Fruit fly (Drosophila melanogaster): ENCODE measurements around the gene CG42831.

CG42831 gene

DNA sequence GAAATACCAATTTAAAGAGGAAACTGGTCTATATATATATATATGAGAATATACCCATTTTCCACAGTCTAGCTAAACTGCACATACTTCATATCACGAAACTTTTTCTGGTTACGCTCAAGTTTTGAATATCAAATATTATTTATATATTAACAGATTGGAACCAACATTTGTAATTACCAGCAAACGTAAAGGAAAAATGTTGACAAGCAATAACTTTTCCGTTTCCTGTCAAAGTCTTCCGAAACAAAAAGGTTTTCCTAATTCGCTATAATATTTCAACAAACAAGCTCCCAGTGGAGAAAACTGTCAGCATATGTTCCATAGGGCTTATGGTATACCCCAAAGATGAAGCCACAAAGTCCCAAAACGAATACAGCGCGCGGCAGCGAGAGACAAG is at the start of gene CG42831:
TSS of gene CG42831 (plus strand) at position 301 of the 400 bp plus-strand sequence.
- TF ChIP-seq CTCF (optimal IDR thresholded peaks at IDR 0.05) (no peak), CG8478 (optimal IDR thresholded peaks at IDR 0.05) (no peak)

DNA sequence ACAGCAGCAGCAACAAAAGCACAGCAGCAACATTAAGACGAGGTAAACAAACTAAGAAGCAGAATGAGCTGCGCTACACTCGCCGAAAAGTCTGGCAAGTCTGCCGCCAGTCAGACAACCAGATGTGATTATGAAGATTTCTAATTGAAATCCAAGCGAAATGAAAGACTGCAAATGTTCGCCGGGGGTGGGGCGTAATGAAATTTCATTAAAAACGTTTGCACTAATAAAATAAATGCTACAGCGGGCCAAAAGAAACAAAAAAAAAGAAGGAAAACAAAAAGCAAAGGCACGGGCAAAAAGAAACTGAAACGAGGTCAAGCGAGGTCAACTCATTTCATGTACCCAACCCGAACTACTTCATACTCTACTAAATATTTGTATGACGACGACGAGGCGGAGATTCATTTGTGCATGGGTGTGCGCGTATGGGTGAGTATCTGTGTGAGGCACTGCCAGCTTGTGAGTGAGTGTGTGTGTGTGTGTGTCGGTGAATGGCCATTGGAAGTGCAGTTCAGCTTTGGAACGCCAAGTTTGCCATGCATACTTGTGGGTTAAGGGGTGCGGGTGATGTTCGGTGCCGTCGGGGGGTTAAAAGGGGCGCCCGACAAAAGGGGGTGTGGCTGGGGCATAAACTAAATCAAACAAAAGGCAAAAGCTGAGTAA is 48.0 kb upstream of the CG42831 start:
- no peak for TF ChIP-seq CTCF (optimal IDR thresholded peaks at IDR 0.05)
- no peak for TF ChIP-seq CG8478 (optimal IDR thresholded peaks at IDR 0.05)

DNA sequence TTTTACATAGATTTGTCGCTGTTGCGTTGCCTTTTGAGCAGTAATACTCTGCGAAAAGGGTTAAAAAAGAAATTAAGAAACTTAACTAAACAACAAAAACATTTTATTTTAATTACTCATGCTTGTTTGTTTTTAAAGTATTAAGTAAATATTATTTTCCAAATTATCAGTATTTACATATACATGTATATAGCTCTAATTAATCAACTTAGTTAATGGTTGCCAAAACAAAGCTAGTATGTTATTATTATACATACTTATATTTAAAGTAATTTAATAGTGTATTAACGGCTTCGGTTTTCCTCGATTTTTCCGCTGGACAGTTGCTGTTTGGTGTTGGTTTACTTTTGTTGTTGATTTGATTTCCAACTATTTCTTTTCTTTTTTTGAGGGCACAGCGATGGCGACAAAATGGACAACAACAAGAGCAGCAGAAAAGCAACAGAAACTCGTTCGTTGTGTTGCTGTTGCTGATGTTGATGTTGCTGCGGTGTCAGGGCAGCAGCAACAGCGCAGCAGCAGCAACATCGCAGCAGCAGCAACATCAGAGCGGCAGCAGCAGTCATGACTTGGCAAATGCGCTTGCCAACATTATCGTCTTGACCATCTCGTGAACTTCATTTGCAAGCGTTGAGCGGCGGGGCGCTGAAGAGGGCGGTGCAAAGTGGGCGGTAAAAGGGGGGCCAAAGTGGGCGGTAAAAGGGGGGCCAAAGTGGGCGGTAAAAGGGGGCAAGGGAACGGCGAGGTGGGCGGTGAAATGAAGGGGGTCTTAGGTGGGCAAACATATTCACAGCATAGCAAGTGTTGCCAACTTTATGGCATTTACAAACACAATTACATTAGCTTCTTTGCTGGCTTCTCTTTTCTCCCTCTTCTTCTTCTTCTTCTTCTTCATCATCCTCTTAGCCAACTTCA is 47.2 kb upstream of the CG42831 start:
- TF ChIP-seq CTCF (optimal IDR thresholded peaks at IDR 0.05) (no peak), CG8478 (optimal IDR thresholded peaks at IDR 0.05) (no peak)

- TF ChIP-seq CG8478 (optimal IDR thresholded peaks at IDR 0.05) (no peak), CTCF (optimal IDR thresholded peaks at IDR 0.05) (no peak)
These were observed 45.2 kb upstream of the CG42831 start for dm6 chr3L:10769218-10770018.

DNA sequence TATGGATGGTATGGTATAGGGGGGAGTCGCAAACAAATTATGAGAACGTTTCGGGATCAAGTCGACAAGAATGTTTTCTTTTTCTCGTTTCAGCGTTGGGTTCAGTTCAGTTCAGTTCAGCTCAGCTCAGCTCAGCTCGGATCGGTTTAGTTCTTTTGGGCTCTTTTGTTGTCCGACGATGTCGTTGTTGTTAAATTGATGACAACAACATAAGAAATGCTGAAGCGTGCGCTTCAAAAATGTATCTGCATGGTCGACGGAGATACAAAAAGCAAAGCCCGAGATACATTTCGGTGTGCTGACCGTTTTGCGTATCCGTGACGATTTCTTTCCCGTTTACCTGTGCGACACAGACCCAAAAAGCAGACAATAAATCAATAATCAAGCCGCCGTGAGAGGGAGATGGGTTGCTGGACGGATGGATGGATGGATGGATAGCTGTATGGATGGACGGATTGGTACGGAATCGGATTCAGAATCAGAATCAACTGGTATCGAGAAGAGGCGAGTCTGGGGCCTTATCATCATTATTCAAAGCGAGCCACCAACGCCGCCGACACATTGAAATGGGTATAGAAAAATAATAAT is 42.9 kb upstream of the CG42831 start, which contains the start of gene CG43245:
TSS of gene CG43245 (plus strand) at position 310 of the 588 bp plus-strand sequence.
- TF ChIP-seq CG8478 (optimal IDR thresholded peaks at IDR 0.05) = no peak
- TF ChIP-seq CTCF (optimal IDR thresholded peaks at IDR 0.05) = no peak

dm6 chr3L:10772527-10773184 is 42.0 kb upstream of the CG42831 start:
- TF ChIP-seq CTCF (optimal IDR thresholded peaks at IDR 0.05) (no peak), CG8478 (optimal IDR thresholded peaks at IDR 0.05) (no peak)

- TF ChIP-seq CG8478 (optimal IDR thresholded peaks at IDR 0.05) (no peak), CTCF (optimal IDR thresholded peaks at IDR 0.05) (no peak)
These were observed 41.0 kb upstream of the CG42831 start for dm6 chr3L:10773585-10773984.

dm6 chr3L:10775182-10775581 is 39.4 kb upstream of the CG42831 start:
- TF ChIP-seq CG8478 (optimal IDR thresholded peaks at IDR 0.05) (no peak), CTCF (optimal IDR thresholded peaks at IDR 0.05) (no peak)

DNA sequence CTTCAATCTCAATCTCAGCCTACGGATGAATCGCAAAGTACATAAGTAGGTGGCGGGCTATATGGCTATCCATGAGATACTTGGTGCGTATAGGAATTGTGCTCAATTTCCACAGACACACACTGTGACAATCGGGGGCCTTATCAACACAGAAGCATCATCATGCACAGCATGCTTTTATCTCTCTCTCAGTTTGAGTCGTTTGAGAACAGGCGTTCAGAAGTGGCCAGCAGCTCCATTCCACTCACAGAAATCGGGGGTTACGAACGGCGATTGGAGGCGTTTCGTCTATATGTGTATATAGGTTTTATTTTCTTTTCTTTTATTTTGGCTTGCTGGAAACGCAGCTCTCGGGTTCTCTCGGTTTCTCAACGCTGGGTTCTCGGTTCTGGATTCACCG is 38.9 kb upstream of the CG42831 start:
- TF ChIP-seq CTCF (optimal IDR thresholded peaks at IDR 0.05) = no peak
- TF ChIP-seq CG8478 (optimal IDR thresholded peaks at IDR 0.05) = no peak

dm6 chr3L:10776367-10777026 is 38.1 kb upstream of the CG42831 start:
- TF ChIP-seq CG8478 (optimal IDR thresholded peaks at IDR 0.05) = no peak
- TF ChIP-seq CTCF (optimal IDR thresholded peaks at IDR 0.05) = no peak

dm6 chr3L:10777493-10777897 is 37.1 kb upstream of the CG42831 start:
- TF ChIP-seq CTCF (optimal IDR thresholded peaks at IDR 0.05) (no peak), CG8478 (optimal IDR thresholded peaks at IDR 0.05) (no peak)

dm6 chr3L:10777909-10778308 is 36.7 kb upstream of the CG42831 start:
- TF ChIP-seq CTCF (optimal IDR thresholded peaks at IDR 0.05) = no peak
- TF ChIP-seq CG8478 (optimal IDR thresholded peaks at IDR 0.05) = no peak

- no peak for TF ChIP-seq CG8478 (optimal IDR thresholded peaks at IDR 0.05)
- TF ChIP-seq CTCF (optimal IDR thresholded peaks at IDR 0.05) = no peak
These were observed 35.3 kb upstream of the CG42831 start for dm6 chr3L:10779291-10779690.

DNA sequence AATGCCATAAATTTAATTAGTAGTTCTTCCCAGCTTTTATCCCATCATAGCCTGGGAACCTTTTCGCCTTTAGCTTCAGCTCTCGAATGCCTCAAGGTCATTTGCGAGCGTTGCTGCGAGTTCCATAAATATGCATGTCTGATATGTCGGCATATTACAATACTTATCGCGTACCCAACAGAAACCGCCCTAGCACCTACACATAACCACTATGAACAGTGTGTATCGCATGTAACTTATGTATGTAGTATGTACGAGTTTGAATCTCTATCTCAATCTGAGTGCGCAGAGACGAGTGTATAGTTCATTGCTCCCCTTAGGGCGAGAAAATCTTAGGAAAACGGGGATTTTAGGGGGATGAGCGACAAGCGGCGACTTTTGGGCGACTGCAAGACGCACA is 33.3 kb upstream of the CG42831 start:
- TF ChIP-seq CG8478 (optimal IDR thresholded peaks at IDR 0.05) = no peak
- no peak for TF ChIP-seq CTCF (optimal IDR thresholded peaks at IDR 0.05)

Measured in S2 (cell line).